Fruit fly (Drosophila melanogaster) whole organism, embryonic: ENCODE data around the gene CG9628.

Experiments
- CG1024 ChIP-seq: fragments of 200-800 bp; sonication (Bioruptor generic); IDR thresholded peaks from 2 replicates; pipeline ENCODE4 v1.3.6; 2022; ENCODE audit warnings: missing biosample characterization, missing genetic modification characterization
- CG12744 ChIP-seq: fragments of 200-800 bp; sonication (Bioruptor generic); optimal IDR thresholded peaks from 2 replicates; lab custom pipeline; 2016; ENCODE audit warnings: missing biosample characterization, missing genetic modification characterization
- CG13296 ChIP-seq: fragments of 200-800 bp; sonication (Bioruptor generic); optimal IDR thresholded peaks from 3 replicates; lab custom pipeline; 2018; ENCODE audit warnings: missing biosample characterization, mild to moderate bottlenecking, missing genetic modification characterization
- CG13424 ChIP-seq: fragments of 200-800 bp; sonication (Bioruptor generic); optimal IDR thresholded peaks from 2 replicates; lab custom pipeline; 2019; ENCODE audit warnings: missing biosample characterization, mild to moderate bottlenecking, missing genetic modification characterization, moderate library complexity
- CG14667 ChIP-seq: fragments of 200-800 bp; sonication (Bioruptor generic); IDR thresholded peaks from 2 replicates; pipeline ENCODE4 v1.3.6; 2022; ENCODE audit warnings: missing biosample characterization, missing genetic modification characterization
- CG15601 ChIP-seq: fragments of 200-800 bp; sonication (Bioruptor generic); optimal IDR thresholded peaks from 3 replicates; lab custom pipeline; 2019; ENCODE audit warnings: missing biosample characterization, mild to moderate bottlenecking, missing genetic modification characterization, moderate library complexity
- CG17328 ChIP-seq: fragments of 200-800 bp; sonication (Bioruptor generic); IDR thresholded peaks from 2 replicates; pipeline ENCODE4 v1.3.6; 2022; ENCODE audit warnings: missing biosample characterization, missing genetic modification characterization
- CG18764 ChIP-seq: fragments of 200-800 bp; sonication (Bioruptor generic); optimal IDR thresholded peaks from 3 replicates; lab custom pipeline; 2016; ENCODE audit warnings: missing biosample characterization, missing genetic modification characterization
- CG2712 ChIP-seq: fragments of 200-800 bp; optimal IDR thresholded peaks from 3 replicates; lab custom pipeline; 2019; ENCODE audit warnings: missing biosample characterization, mild to moderate bottlenecking, missing genetic modification characterization, moderate library complexity
- CG30431 ChIP-seq: fragments of 200-800 bp; sonication (Bioruptor generic); optimal IDR thresholded peaks from 2 replicates; lab custom pipeline; 2017; ENCODE audit warnings: missing biosample characterization, missing genetic modification characterization
- CG3163 ChIP-seq: fragments of 200-800 bp; sonication (Bioruptor generic); optimal IDR thresholded peaks from 3 replicates; lab custom pipeline; 2016; ENCODE audit warnings: missing biosample characterization, missing genetic modification characterization
- CG4730 ChIP-seq: fragments of 200-800 bp; sonication (Bioruptor generic); IDR thresholded peaks from 2 replicates; pipeline ENCODE4 v1.3.6; 2022; ENCODE audit warnings: missing biosample characterization, missing genetic modification characterization
- CG5953 ChIP-seq: fragments of 200-800 bp; sonication (Bioruptor generic); IDR thresholded peaks from 2 replicates; pipeline ENCODE4 v1.3.6; 2022; ENCODE audit warnings: missing biosample characterization, missing genetic modification characterization
- CG6654 ChIP-seq: fragments of 200-800 bp; sonication (Bioruptor generic); optimal IDR thresholded peaks from 2 replicates; lab custom pipeline; 2017; ENCODE audit warnings: missing biosample characterization, mild to moderate bottlenecking, missing genetic modification characterization
- CG6813 ChIP-seq: fragments of 200-800 bp; sonication (Bioruptor generic); optimal IDR thresholded peaks from 2 replicates; lab custom pipeline; 2017; ENCODE audit warnings: missing biosample characterization, missing genetic modification characterization, mild to moderate bottlenecking, moderate library complexity, missing genetic modification reagents
- CG7372 ChIP-seq: fragments of 200-800 bp; sonication (Bioruptor generic); IDR thresholded peaks from 2 replicates; pipeline ENCODE4 v1.3.6; 2022; ENCODE audit warnings: missing biosample characterization, missing genetic modification characterization
- CG9437 ChIP-seq: fragments of 200-800 bp; sonication (Bioruptor generic); optimal IDR thresholded peaks from 2 replicates; lab custom pipeline; 2018; ENCODE audit warnings: missing biosample characterization, mild to moderate bottlenecking, missing genetic modification characterization
- Dip2 ChIP-seq: fragments of 200-800 bp; sonication (Bioruptor generic); IDR thresholded peaks from 2 replicates; pipeline ENCODE4 v1.3.6; 2022; ENCODE audit warnings: missing biosample characterization, missing genetic modification characterization
- Dip3 ChIP-seq: fragments of 200-800 bp; sonication (Bioruptor generic); optimal IDR thresholded peaks from 3 replicates; lab custom pipeline; 2016; ENCODE audit warnings: missing biosample characterization, missing genetic modification characterization
- HLH3B ChIP-seq: fragments of 200-800 bp; sonication (Bioruptor generic); IDR thresholded peaks from 2 replicates; pipeline ENCODE4 v1.3.6; 2022; ENCODE audit warnings: missing biosample characterization, missing genetic modification characterization
- Hr51 ChIP-seq, 2 experiments: fragments of 200-800 bp; sonication (Bioruptor generic); optimal IDR thresholded peaks; 2 replicates in 1 of 2; 3 replicates in 1 of 2; lab custom pipeline; 2016 to 2018; ENCODE audit warnings: missing biosample characterization in 2 of 2, missing genetic modification characterization in 2 of 2, mild to moderate bottlenecking in 1 of 2, moderate library complexity in 1 of 2
- Lhr ChIP-seq: fragments of 200-800 bp; sonication (Bioruptor generic); optimal IDR thresholded peaks from 3 replicates; lab custom pipeline; 2017; ENCODE audit warnings: mild to moderate bottlenecking, missing biosample characterization, missing genetic modification reagents, missing genetic modification characterization
- MBD-R2 ChIP-seq: fragments of 200-800 bp; sonication (Bioruptor generic); IDR thresholded peaks from 2 replicates; pipeline ENCODE4 v1.3.6; 2022; ENCODE audit warnings: missing biosample characterization, missing genetic modification characterization
- Med ChIP-seq: fragments of 200-800 bp; sonication (Bioruptor generic); peaks from one replicate; lab custom pipeline; 2016; ENCODE audit warnings: missing biosample characterization, missing genetic modification characterization, mild to moderate bottlenecking, inconsistent platforms, moderate library complexity
- Neu2 ChIP-seq: fragments of 200-800 bp; sonication (Bioruptor generic); optimal IDR thresholded peaks from 3 replicates; lab custom pipeline; 2016; ENCODE audit warnings: missing biosample characterization, missing genetic modification characterization, borderline replicate concordance
- Sox100B ChIP-seq: fragments of 200-800 bp; sonication (Bioruptor generic); optimal IDR thresholded peaks from 3 replicates; lab custom pipeline; 2018; ENCODE audit warnings: missing biosample characterization, mild to moderate bottlenecking, missing genetic modification characterization
- Sox102F ChIP-seq: fragments of 200-800 bp; sonication (Bioruptor generic); optimal IDR thresholded peaks from 2 replicates; lab custom pipeline; 2018; ENCODE audit warnings: missing biosample characterization, mild to moderate bottlenecking, missing genetic modification characterization, moderate library complexity
- Taf1 ChIP-seq: fragments of 200-800 bp; sonication (Bioruptor generic); IDR thresholded peaks from 2 replicates; pipeline ENCODE4 v1.3.6; 2022; ENCODE audit warnings: missing biosample characterization, missing genetic modification characterization
- ash1 ChIP-seq: fragments of 200-800 bp; sonication (Bioruptor generic); optimal IDR thresholded peaks from 2 replicates; lab custom pipeline; 2018; ENCODE audit warnings: missing biosample characterization, mild to moderate bottlenecking, missing genetic modification characterization
- az2 ChIP-seq: fragments of 200-800 bp; sonication (Bioruptor generic); optimal IDR thresholded peaks from 3 replicates; lab custom pipeline; 2016; ENCODE audit warnings: missing biosample characterization, missing genetic modification characterization
- bsh ChIP-seq, 2 experiments: fragments of 200-800 bp; sonication (Bioruptor generic); optimal IDR thresholded peaks; 2 replicates each; lab custom pipeline; 2017 to 2018; ENCODE audit warnings: mild to moderate bottlenecking in 2 of 2, missing biosample characterization in 2 of 2, missing genetic modification characterization in 2 of 2, moderate library complexity in 1 of 2
- cg ChIP-seq: fragments of 200-800 bp; sonication (Bioruptor generic); optimal IDR thresholded peaks from 3 replicates; lab custom pipeline; 2019; ENCODE audit warnings: missing biosample characterization, mild to moderate bottlenecking, missing genetic modification characterization, moderate library complexity
- chinmo ChIP-seq: fragments of 200-800 bp; sonication (Bioruptor generic); IDR thresholded peaks from 4 replicates; pipeline ENCODE4 v1.3.6; 2022; ENCODE audit warnings: missing biosample characterization, missing genetic modification characterization; ENCODE audit not compliant: partially characterized antibody
- dmrt99B ChIP-seq: fragments of 200-800 bp; sonication (Bioruptor generic); optimal IDR thresholded peaks from 2 replicates; lab custom pipeline; 2018; ENCODE audit warnings: missing biosample characterization, mild to moderate bottlenecking, missing genetic modification characterization, moderate library complexity
- ems ChIP-seq: fragments of 200-800 bp; sonication (Bioruptor generic); optimal IDR thresholded peaks from 3 replicates; lab custom pipeline; 2016; ENCODE audit warnings: missing biosample characterization, missing genetic modification characterization
- en ChIP-seq: fragments of 200-800 bp; sonication (Bioruptor generic); optimal IDR thresholded peaks from 2 replicates; lab custom pipeline; 2016; ENCODE audit warnings: missing biosample characterization, missing genetic modification characterization
- ken ChIP-seq: fragments of 200-800 bp; sonication (Bioruptor generic); IDR thresholded peaks from 3 replicates; pipeline ENCODE4 v1.3.6; 2022; ENCODE audit warnings: missing biosample characterization, missing genetic modification characterization
- nmo ChIP-seq: fragments of 200-800 bp; sonication (Bioruptor generic); optimal IDR thresholded peaks from 2 replicates; lab custom pipeline; 2018; ENCODE audit warnings: missing biosample characterization, mild to moderate bottlenecking, missing genetic modification characterization, moderate library complexity
- nom ChIP-seq: fragments of 200-800 bp; sonication (Bioruptor generic); optimal IDR thresholded peaks from 2 replicates; lab custom pipeline; 2017; ENCODE audit warnings: missing biosample characterization, missing genetic modification characterization, mild to moderate bottlenecking, moderate library complexity, missing genetic modification reagents
- oc ChIP-seq: fragments of 200-800 bp; sonication (Bioruptor generic); optimal IDR thresholded peaks from 2 replicates; lab custom pipeline; 2018; ENCODE audit warnings: missing biosample characterization, mild to moderate bottlenecking, missing genetic modification characterization, moderate library complexity
- pb ChIP-seq: fragments of 200-800 bp; sonication (Bioruptor generic); optimal IDR thresholded peaks from 3 replicates; lab custom pipeline; 2016; ENCODE audit warnings: missing biosample characterization, missing genetic modification characterization
- pum ChIP-seq: fragments of 200-800 bp; sonication (Bioruptor generic); optimal IDR thresholded peaks from 2 replicates; lab custom pipeline; 2016; ENCODE audit warnings: missing biosample characterization, missing genetic modification characterization
- run ChIP-seq: fragments of 200-800 bp; sonication (Bioruptor generic); optimal IDR thresholded peaks from 3 replicates; lab custom pipeline; 2018; ENCODE audit warnings: missing biosample characterization, mild to moderate bottlenecking, missing genetic modification characterization
- slp2 ChIP-seq: fragments of 200-800 bp; sonication (Bioruptor generic); optimal IDR thresholded peaks from 2 replicates; lab custom pipeline; 2016; ENCODE audit warnings: missing biosample characterization, missing genetic modification characterization
- sob ChIP-seq: fragments of 200-800 bp; sonication (Bioruptor generic); IDR thresholded peaks from 2 replicates; pipeline ENCODE4 v1.3.6; 2022; ENCODE audit warnings: missing biosample characterization, missing genetic modification characterization
- tap ChIP-seq: fragments of 200-800 bp; optimal IDR thresholded peaks from 3 replicates; lab custom pipeline; 2019; ENCODE audit warnings: missing biosample characterization, mild to moderate bottlenecking, missing genetic modification characterization, moderate library complexity
- tin ChIP-seq: fragments of 200-800 bp; sonication (Bioruptor generic); optimal IDR thresholded peaks from 3 replicates; lab custom pipeline; 2016; ENCODE audit warnings: missing biosample characterization, missing genetic modification characterization
- vnd ChIP-seq: fragments of 200-800 bp; sonication (Bioruptor generic); IDR thresholded peaks from 3 replicates; pipeline ENCODE4 v1.3.6; 2022; ENCODE audit warnings: missing biosample characterization, missing genetic modification characterization; ENCODE audit not compliant: partially characterized antibody
- wor ChIP-seq: fragments of 200-800 bp; sonication (Bioruptor generic); IDR thresholded peaks from 2 replicates; pipeline ENCODE4 v1.3.6; 2022; ENCODE audit warnings: missing biosample characterization, missing genetic modification characterization

CG9628 gene

dm6 chr3L:14665802-14666351, 43.3 kb downstream of the CG9628 start (continued):
- TF ChIP-seq chinmo = no peak
- peak; percentile 77 for TF ChIP-seq en (GFP tag; lab: Kevin White, UChicago)
- TF ChIP-seq tin = peak; percentile 91
- peak; percentile 91 for TF ChIP-seq nmo (GFP tag; lab: Kevin White, UChicago)
- TF ChIP-seq CG5953 (GFP tag; lab: Robert Waterston, UW) = peak; percentile 57; the same call in 1 of the 2 replicates
- TF ChIP-seq CG1024 (GFP tag; lab: Robert Waterston, UW) = peak; percentile 66
- no peak for TF ChIP-seq cg (GFP tag; lab: Kevin White, UChicago)
- TF ChIP-seq nom (GFP tag; lab: Kevin White, UChicago) = peak; percentile 76
- peak; percentile 72 for TF ChIP-seq CG9437 (GFP tag; lab: Kevin White, UChicago)
- TF ChIP-seq CG13424 (tag; lab: Kevin White, UChicago) = peak; percentile 91
- no peak for TF ChIP-seq Neu2 (GFP tag; lab: Kevin White, UChicago)
- TF ChIP-seq CG7372 (GFP tag; lab: Robert Waterston, UW) = peak; percentile 72
- no peak for TF ChIP-seq vnd (GFP tag; lab: Robert Waterston, UW)
- peak; percentile 99 for TF ChIP-seq Med (GFP tag; lab: Kevin White, UChicago)
- peak; percentile 88 for TF ChIP-seq slp2 (GFP tag; lab: Kevin White, UChicago)
- TF ChIP-seq Sox102F (GFP tag; lab: Kevin White, UChicago) = peak; percentile 91
- peak; percentile 92 for TF ChIP-seq ems
- TF ChIP-seq CG6813 (GFP tag; lab: Kevin White, UChicago) = peak; percentile 78
- TF ChIP-seq CG4730 = peak; percentile 82
- TF ChIP-seq tap (tag; lab: Kevin White, UChicago) = peak; percentile 89
- TF ChIP-seq sob (GFP tag; lab: Robert Waterston, UW) = peak; percentile 91
- TF ChIP-seq az2 (GFP tag; lab: Kevin White, UChicago) = peak; percentile 92
- peak; percentile 44 for TF ChIP-seq ash1 (GFP tag; lab: Kevin White, UChicago)
- TF ChIP-seq Hr51 (GFP tag; optimal IDR thresholded peaks at IDR 0.05; lab: Kevin White, UChicago) = peak; percentile 74 to 90
- TF ChIP-seq Lhr = peak; percentile 78
- TF ChIP-seq CG17328 (GFP tag; lab: Robert Waterston, UW) = peak; percentile 91
- TF ChIP-seq CG14667 (GFP tag; lab: Robert Waterston, UW) = peak; percentile 87
- TF ChIP-seq Sox100B (GFP tag; lab: Kevin White, UChicago) = peak; percentile 80
- TF ChIP-seq CG12744 = peak; percentile 86
- TF ChIP-seq Dip3 (GFP tag; lab: Kevin White, UChicago) = peak; percentile 79
- peak; percentile 89 for TF ChIP-seq pum (GFP tag; lab: Kevin White, UChicago)
- TF ChIP-seq MBD-R2 = no peak; the same call in 1 of the 2 replicates
- TF ChIP-seq bsh (GFP tag; optimal IDR thresholded peaks at IDR 0.05; lab: Kevin White, UChicago) = peak; percentile 88 to 95
- peak; percentile 84 for TF ChIP-seq run (tag; lab: Kevin White, UChicago)
- peak; percentile 62; the same call in 1 of the 2 replicates for TF ChIP-seq Taf1
- peak; percentile 72 for TF ChIP-seq CG13296
- peak; percentile 90 for TF ChIP-seq CG15601 (tag; lab: Kevin White, UChicago)
- TF ChIP-seq CG2712 (tag; lab: Kevin White, UChicago) = peak; percentile 94
- TF ChIP-seq CG3163 (GFP tag; lab: Kevin White, UChicago) = peak; percentile 64
- peak; percentile 71 for TF ChIP-seq CG6654 (GFP tag; lab: Kevin White, UChicago)
- peak; percentile 81 for TF ChIP-seq ken (GFP tag; lab: Robert Waterston, UW)
- peak; percentile 91 for TF ChIP-seq dmrt99B (tag; lab: Kevin White, UChicago)
- peak; percentile 80 for TF ChIP-seq wor (GFP tag; lab: Robert Waterston, UW)
- TF ChIP-seq oc (tag; lab: Kevin White, UChicago) = peak; percentile 90
- TF ChIP-seq HLH3B = peak; percentile 89
- TF ChIP-seq Dip2 = no peak
- peak; percentile 82 for TF ChIP-seq CG30431 (GFP tag; lab: Kevin White, UChicago)
- TF ChIP-seq CG18764 (GFP tag; lab: Kevin White, UChicago) = peak; percentile 81
- TF ChIP-seq pb (GFP tag; lab: Kevin White, UChicago) = peak; percentile 76
